Fruit fly (Drosophila melanogaster): ENCODE results near the gene CG12268.

Gene CG12268

DNA sequence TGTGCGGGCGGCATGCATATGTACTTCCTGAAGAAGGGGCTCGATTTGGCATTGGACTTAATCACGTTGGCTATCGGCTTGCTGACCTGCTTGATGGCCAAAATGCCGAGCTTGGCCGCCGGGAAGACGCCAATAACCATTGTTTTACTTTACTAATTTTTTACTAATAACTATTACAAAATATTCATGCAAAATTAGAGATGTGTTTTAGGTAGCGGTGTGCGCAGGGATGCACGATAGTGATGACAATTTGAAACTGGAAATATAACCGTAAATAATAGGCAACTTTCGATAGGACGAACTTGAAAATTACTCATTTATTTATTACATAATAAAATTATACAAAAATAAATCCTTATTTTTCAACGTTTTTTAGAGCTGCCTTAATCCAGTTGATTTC is 20.8 kb downstream of the CG12268 start, which contains the start of gene CG13601 (continued):
- no peak for TF ChIP-seq ERR (GFP tag; optimal IDR thresholded peaks at IDR 0.05)
- TF ChIP-seq fd3F (GFP tag; optimal IDR thresholded peaks at IDR 0.05), result no peak
- TF ChIP-seq prd (optimal IDR thresholded peaks at IDR 0.05), result no peak
- TF ChIP-seq prd (GFP tag; IDR thresholded peaks at IDR 0.05), result peak; percentile 31; the same call in 1 of the 3 replicates
- TF ChIP-seq CG17186 (GFP tag; optimal IDR thresholded peaks at IDR 0.05), result peak; percentile 89
- TF ChIP-seq schlank (tag; optimal IDR thresholded peaks at IDR 0.05), result no peak
- TF ChIP-seq CG34376 (GFP tag; optimal IDR thresholded peaks at IDR 0.05), result peak; percentile 27
- TF ChIP-seq CG7745 (tag; optimal IDR thresholded peaks at IDR 0.05), result no peak
- peak; percentile 21 for TF ChIP-seq CG1647 (GFP tag; optimal IDR thresholded peaks at IDR 0.05)
- no peak for TF ChIP-seq Vsx1 (GFP tag; optimal IDR thresholded peaks at IDR 0.05)
- TF ChIP-seq stwl (tag; optimal IDR thresholded peaks at IDR 0.05), result peak; percentile 30
- TF ChIP-seq CG7357 (GFP tag; IDR thresholded peaks at IDR 0.05), result no peak
- TF ChIP-seq Oaz (GFP tag; IDR thresholded peaks at IDR 0.05), result no peak
- TF ChIP-seq CG10321 (GFP tag; IDR thresholded peaks at IDR 0.05), result no peak
- TF ChIP-seq Bdp1 (GFP tag; optimal IDR thresholded peaks at IDR 0.05), result no peak
- TF ChIP-seq CG11560 (tag; IDR thresholded peaks at IDR 0.05), result no peak
- TF ChIP-seq CG18476 (GFP tag; optimal IDR thresholded peaks at IDR 0.05), result no peak
- no peak for TF ChIP-seq CG18599 (GFP tag; optimal IDR thresholded peaks at IDR 0.05)
- peak in 1 of 3 experiments; percentile 6 for TF ChIP-seq lola (GFP tag; optimal IDR thresholded peaks at IDR 0.05)
- TF ChIP-seq CG11456 (GFP tag; IDR thresholded peaks at IDR 0.05), result peak; percentile 64; the same call in 2 of the 3 replicates
- no peak for TF ChIP-seq cad (GFP tag; optimal IDR thresholded peaks at IDR 0.05)
- TF ChIP-seq CG6765 (GFP tag; optimal IDR thresholded peaks at IDR 0.05), result no peak
- TF ChIP-seq ara (GFP tag; IDR thresholded peaks at IDR 0.05), result no peak
- TF ChIP-seq nerfin-1 (tag; optimal IDR thresholded peaks at IDR 0.05), result peak; percentile 17
- TF ChIP-seq CTCF (GFP tag; optimal IDR thresholded peaks at IDR 0.05), result peak; percentile 25
- TF ChIP-seq CG15601 (tag; optimal IDR thresholded peaks at IDR 0.05), result no peak
- no peak for TF ChIP-seq fd96Cb (tag; optimal IDR thresholded peaks at IDR 0.05)
- TF ChIP-seq CG2129 (GFP tag; IDR thresholded peaks at IDR 0.05; ENCODE audit: partially characterized antibody), result peak; percentile 32; the same call in 1 of the 2 replicates
- TF ChIP-seq dati (GFP tag; IDR thresholded peaks at IDR 0.05), result no peak
- 0 out of 2 replicates have a peak, but pooled peaks have one; percentile 19 for TF ChIP-seq Taf1 (GFP tag; IDR thresholded peaks at IDR 0.05)
- peak in 1 of 2 experiments; percentile 35 for TF ChIP-seq dpn (GFP tag; optimal IDR thresholded peaks at IDR 0.05)
- peak; percentile 80; the same call in 2 of the 3 replicates for TF ChIP-seq Opbp (GFP tag; IDR thresholded peaks at IDR 0.05; ENCODE audit: partially characterized antibody)
- no peak for TF ChIP-seq Blimp-1 (GFP tag; optimal IDR thresholded peaks at IDR 0.05)
- TF ChIP-seq hbn (GFP tag; IDR thresholded peaks at IDR 0.05; ENCODE audit: partially characterized antibody), result peak; percentile 82
- TF ChIP-seq Ssrp (tag; optimal IDR thresholded peaks at IDR 0.05), result no peak
- no peak for TF ChIP-seq chn (GFP tag; optimal IDR thresholded peaks at IDR 0.05)
- no peak for TF ChIP-seq eve (GFP tag; optimal IDR thresholded peaks at IDR 0.05)
- TF ChIP-seq zen2 (GFP tag; IDR thresholded peaks at IDR 0.05; ENCODE audit: partially characterized antibody), result peak; percentile 51; the same call in 1 of the 3 replicates
- peak; percentile 84; the same call in 2 of the 3 replicates for TF ChIP-seq knrl (GFP tag; IDR thresholded peaks at IDR 0.05; ENCODE audit: partially characterized antibody)
- no peak for TF ChIP-seq ase (GFP tag; IDR thresholded peaks at IDR 0.05)
- 0 out of 3 replicates have a peak, but pooled peaks have one; percentile 42 for TF ChIP-seq Aef1 (GFP tag; IDR thresholded peaks at IDR 0.05)
- no peak for TF ChIP-seq CG6254 (GFP tag; optimal IDR thresholded peaks at IDR 0.05)
- peak; percentile 43 for TF ChIP-seq E2f2 (GFP tag; IDR thresholded peaks at IDR 0.05)
- no peak for TF ChIP-seq CG1233 (GFP tag; optimal IDR thresholded peaks at IDR 0.05)
- peak; percentile 27; the same call in 1 of the 2 replicates for TF ChIP-seq CG4730 (GFP tag; IDR thresholded peaks at IDR 0.05)
- TF ChIP-seq Atf6 (GFP tag; IDR thresholded peaks at IDR 0.05), result no peak
- no peak for TF ChIP-seq CG6175 (GFP tag; IDR thresholded peaks at IDR 0.05)
- TF ChIP-seq CG3281 (GFP tag; optimal IDR thresholded peaks at IDR 0.05), result no peak
- TF ChIP-seq CG2712 (tag; optimal IDR thresholded peaks at IDR 0.05), result peak; percentile 27
- TF ChIP-seq CG14014 (GFP tag; IDR thresholded peaks at IDR 0.05), result peak; percentile 37; the same call in 1 of the 2 replicates
- no peak for TF ChIP-seq fu2 (GFP tag; optimal IDR thresholded peaks at IDR 0.05)

All from whole organism, embryonic.